Worm (Caenorhabditis elegans) whole organism, L3 larva: ENCODE measurements around the gene Y47D7A.17.

ENCODE experiments used
- ceh-28 ChIP-seq: fragments of 150-350 bp; optimal IDR thresholded peaks from 2 replicates; lab custom pipeline; 2014; ENCODE audit warnings: missing biosample characterization, missing genetic modification reagents, missing genetic modification characterization
- fos-1 ChIP-seq: fragments of 150-350 bp; optimal IDR thresholded peaks from 2 replicates; lab custom pipeline; 2014; ENCODE audit warnings: missing biosample characterization, missing genetic modification characterization
- mdl-1 ChIP-seq: fragments of 150-350 bp; optimal IDR thresholded peaks from 2 replicates; lab custom pipeline; 2014; ENCODE audit warnings: missing biosample characterization, missing genetic modification characterization
- nhr-237 ChIP-seq: fragments of 150-350 bp; optimal IDR thresholded peaks from 2 replicates; lab custom pipeline; 2014; ENCODE audit warnings: missing biosample characterization, missing genetic modification characterization
- unc-62 ChIP-seq: fragments of 150-350 bp; sonication (generic microtip); optimal IDR thresholded peaks from 4 replicates; lab custom pipeline; 2014; ENCODE audit warnings: missing biosample characterization, missing genetic modification reagents, missing genetic modification characterization
- zag-1 ChIP-seq: fragments of 150-350 bp; optimal IDR thresholded peaks from 2 replicates; lab custom pipeline; 2014; ENCODE audit warnings: missing biosample characterization, missing genetic modification characterization

DNA sequence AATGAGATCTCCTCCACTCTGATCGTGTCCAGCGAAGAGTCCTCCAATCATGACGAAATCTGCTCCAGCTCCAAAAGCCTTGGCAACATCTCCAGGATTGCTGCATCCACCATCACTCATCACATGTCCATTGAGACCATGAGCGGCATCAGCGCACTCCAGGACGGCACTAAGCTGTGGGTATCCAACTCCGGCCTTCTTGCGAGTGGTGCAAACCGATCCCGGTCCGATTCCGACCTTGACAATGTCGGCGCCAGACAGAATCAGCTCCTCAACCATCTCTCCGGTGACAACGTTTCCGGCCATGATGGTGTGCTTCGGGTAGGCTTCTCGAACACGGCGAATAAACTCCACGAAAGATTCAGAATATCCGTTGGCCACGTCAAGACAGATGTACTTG, 41.1 kb downstream of the Y47D7A.17 start:
- TF ChIP-seq unc-62 (GFP tag; lab: Kevin White, UChicago) (no peak), ceh-28 (tag; lab: Kevin White, UChicago) (no peak), nhr-237 (no peak), zag-1 (tag; lab: Kevin White, UChicago) (no peak), fos-1 (tag; lab: Kevin White, UChicago) (no peak), mdl-1 (no peak)
